Fruit fly (Drosophila melanogaster): Measurements from ENCODE around the gene Osi1.

The Osi1 gene

DNA sequence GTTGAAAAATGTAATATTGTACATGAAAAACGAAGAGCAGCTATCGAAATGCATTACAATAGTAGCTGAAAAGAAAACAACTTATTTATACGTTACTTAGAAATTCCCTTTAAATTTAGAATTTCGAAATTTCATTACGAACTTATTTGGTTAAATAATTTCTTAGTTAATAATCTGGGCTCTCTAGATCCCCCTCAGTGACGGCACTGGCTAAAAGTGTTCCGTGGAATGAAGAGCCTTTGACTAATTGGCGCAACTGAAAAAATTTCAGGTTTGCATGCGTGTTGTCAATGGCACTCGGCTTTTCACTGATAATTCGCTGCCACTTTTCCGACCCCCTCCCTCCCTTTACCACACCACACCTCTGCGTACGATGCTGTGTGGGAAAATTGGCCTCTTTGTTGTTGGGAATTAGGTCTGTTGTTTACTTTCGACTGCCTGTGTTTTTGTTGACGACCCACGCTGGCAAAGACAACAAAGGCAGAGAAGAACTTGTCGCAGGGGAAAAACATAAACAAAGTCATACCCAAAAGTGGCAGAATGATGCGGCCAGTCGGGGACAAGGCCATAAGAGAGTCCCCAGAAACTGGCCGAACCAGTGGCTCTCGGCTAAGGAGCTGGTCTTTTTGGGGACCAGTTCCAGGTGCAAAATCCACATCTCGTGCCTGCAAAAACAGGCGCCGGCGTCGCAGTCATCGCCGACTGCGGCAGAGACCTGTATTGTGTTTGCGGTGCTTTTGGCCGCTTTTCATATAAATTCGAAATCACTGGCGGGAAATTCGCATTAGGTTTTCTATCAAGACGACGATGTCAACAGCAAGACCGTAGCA lies 41.9 kb downstream of the Osi1 start, which contains the start of gene Osi3 (continued):
- TF ChIP-seq CG8924 (tag; optimal IDR thresholded peaks at IDR 0.05) (no peak), Hr3 (GFP tag; optimal IDR thresholded peaks at IDR 0.05) (no peak)

DNA sequence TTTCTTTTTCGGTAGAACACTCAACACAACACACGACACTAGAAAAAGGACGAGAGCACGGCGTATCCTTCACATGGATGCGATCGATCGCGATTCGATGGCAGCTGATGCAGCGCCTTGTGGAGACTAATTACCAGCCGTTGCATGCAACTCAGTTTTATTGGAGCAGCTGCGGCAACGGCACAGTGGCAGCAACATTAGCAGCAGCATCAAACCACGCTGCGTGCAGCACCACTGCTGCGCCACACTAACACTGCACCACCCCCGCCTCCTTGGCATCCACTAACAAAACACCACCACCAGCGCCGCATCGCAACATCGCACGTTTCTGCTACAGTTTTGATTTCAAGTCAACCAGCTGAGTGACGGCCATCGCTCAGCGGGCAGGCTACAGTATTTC lies 48.3 kb downstream of the Osi1 start, which contains the start of gene Osi4:
Osi4 (minus strand) TSS at position 101 of the 400 bp plus-strand sequence.
- no peak for TF ChIP-seq tup (GFP tag; optimal IDR thresholded peaks at IDR 0.05)
- TF ChIP-seq peb (GFP tag; IDR thresholded peaks at IDR 0.05), result no peak
- no peak for TF ChIP-seq Deaf1 (tag; optimal IDR thresholded peaks at IDR 0.05)
- TF ChIP-seq grau (tag; optimal IDR thresholded peaks at IDR 0.05), result no peak
- TF ChIP-seq lov (optimal IDR thresholded peaks at IDR 0.05), result no peak
- no peak for TF ChIP-seq lov (GFP tag; IDR thresholded peaks at IDR 0.05)
- no peak for TF ChIP-seq CG14014 (GFP tag; IDR thresholded peaks at IDR 0.05)
- no peak for TF ChIP-seq CG15601 (tag; optimal IDR thresholded peaks at IDR 0.05)
- no peak for TF ChIP-seq CG17385 (GFP tag; optimal IDR thresholded peaks at IDR 0.05)
- no peak for TF ChIP-seq sens-2 (GFP tag; IDR thresholded peaks at IDR 0.05)
- TF ChIP-seq CG10366 (GFP tag; IDR thresholded peaks at IDR 0.05), result no peak
- TF ChIP-seq Ravus (GFP tag; IDR thresholded peaks at IDR 0.05), result no peak
- no peak for TF ChIP-seq Taf1 (GFP tag; IDR thresholded peaks at IDR 0.05)
- no peak for TF ChIP-seq Hsf (GFP tag; optimal IDR thresholded peaks at IDR 0.05)

- TF ChIP-seq CG4404 (GFP tag; IDR thresholded peaks at IDR 0.05) (no peak), ATbp (GFP tag; optimal IDR thresholded peaks at IDR 0.05) (no peak), psq (GFP tag; optimal IDR thresholded peaks at IDR 0.05) (no peak), CG2116 (GFP tag; optimal IDR thresholded peaks at IDR 0.05) (no peak), ab (GFP tag; optimal IDR thresholded peaks at IDR 0.05) (no peak), Hey (tag; optimal IDR thresholded peaks at IDR 0.05) (no peak), CG17361 (GFP tag; IDR thresholded peaks at IDR 0.05) (0 out of 3 replicates have a peak, but pooled peaks have one; percentile 31), CG15514 (GFP tag; optimal IDR thresholded peaks at IDR 0.05) (no peak), Sry-δ (GFP tag; optimal IDR thresholded peaks at IDR 0.05) (no peak), p53 (GFP tag; optimal IDR thresholded peaks at IDR 0.05) (no peak), crol (GFP tag; IDR thresholded peaks at IDR 0.05) (no peak), CG7839 (tag; optimal IDR thresholded peaks at IDR 0.05) (peak; percentile 16), dmrt99B (tag; optimal IDR thresholded peaks at IDR 0.05) (peak; percentile 17), Sox100B (GFP tag; optimal IDR thresholded peaks at IDR 0.05) (peak; percentile 16), sens (GFP tag) (peak; percentile 49), Dref (GFP tag; IDR thresholded peaks at IDR 0.05) (no peak), D (optimal IDR thresholded peaks at IDR 0.05) (no peak), D (GFP tag; optimal IDR thresholded peaks at IDR 0.05) (peak; percentile 3), Ssrp (tag; optimal IDR thresholded peaks at IDR 0.05) (no peak), bbx (GFP tag; IDR thresholded peaks at IDR 0.05; ENCODE audit: partially characterized antibody) (no peak), nmo (GFP tag; optimal IDR thresholded peaks at IDR 0.05) (peak; percentile 6), CG11504 (tag; optimal IDR thresholded peaks at IDR 0.05) (peak; percentile 40), CG2678 (tag; optimal IDR thresholded peaks at IDR 0.05) (peak; percentile 13), Sox102F (GFP tag; optimal IDR thresholded peaks at IDR 0.05) (peak; percentile 1), CG18262 (tag; optimal IDR thresholded peaks at IDR 0.05) (peak; percentile 31), Mes4 (GFP tag; optimal IDR thresholded peaks at IDR 0.05) (no peak), row (GFP tag; IDR thresholded peaks at IDR 0.05) (0 out of 3 replicates have a peak, but pooled peaks have one; percentile 6), phol (tag; optimal IDR thresholded peaks at IDR 0.05) (peak; percentile 26), wdn (GFP tag; IDR thresholded peaks at IDR 0.05) (no peak), gem (tag; optimal IDR thresholded peaks at IDR 0.05) (peak; percentile 33)
These were observed 48.8 kb downstream of the Osi1 start for dm6 chr3R:6222119-6222518.
